Worm (Caenorhabditis elegans) whole organism, L3 larva: Measurements from ENCODE around the gene T20B3.1.
A peak's percentile ranks its signal among the peaks of the same experiment; 100 is the strongest.

ENCODE experiments used
- R02D3.7 ChIP-seq: fragments of 150-350 bp; optimal IDR thresholded peaks from 2 replicates; lab custom pipeline; 2014; ENCODE audit warnings: missing biosample characterization, missing genetic modification characterization
- ZK546.5 ChIP-seq: sonication (generic microtip); optimal IDR thresholded peaks from 2 replicates; lab custom pipeline; 2017; ENCODE audit warnings: missing biosample characterization, missing genetic modification characterization
- aly-2 ChIP-seq: fragments of 150-350 bp; optimal IDR thresholded peaks from 2 replicates; lab custom pipeline; 2014; ENCODE audit warnings: missing biosample characterization, missing genetic modification characterization
- ama-1 ChIP-seq: fragments of 150-350 bp; optimal IDR thresholded peaks from 2 replicates; lab custom pipeline; 2018
- ceh-16 ChIP-seq: sonication (generic microtip); optimal IDR thresholded peaks from 2 replicates; lab custom pipeline; 2017; ENCODE audit warnings: missing biosample characterization, missing genetic modification characterization
- ceh-28 ChIP-seq: fragments of 150-350 bp; optimal IDR thresholded peaks from 2 replicates; lab custom pipeline; 2014; ENCODE audit warnings: missing biosample characterization, missing genetic modification reagents, missing genetic modification characterization
- ceh-9 ChIP-seq: sonication (generic microtip); optimal IDR thresholded peaks from 2 replicates; lab custom pipeline; 2018; ENCODE audit warnings: missing biosample characterization, missing genetic modification characterization
- daf-12 ChIP-seq: fragments of 150-350 bp; optimal IDR thresholded peaks from 2 replicates; lab custom pipeline; 2014; ENCODE audit warnings: missing biosample characterization, missing genetic modification reagents, missing genetic modification characterization
- egl-27 ChIP-seq: sonication (generic microtip); optimal IDR thresholded peaks from 4 replicates; lab custom pipeline; 2017; ENCODE audit warnings: missing biosample characterization, missing genetic modification reagents, missing genetic modification characterization
- elt-2 ChIP-seq: sonication (generic microtip); optimal IDR thresholded peaks from 2 replicates; lab custom pipeline; 2016; ENCODE audit warnings: missing genetic modification reagents, mild to moderate bottlenecking, missing genetic modification characterization, missing compliant biosample characterization
- elt-3 ChIP-seq, 3 experiments: fragments of 150-350 bp in 1 of 3; sonication (generic microtip) in 2 of 3; optimal IDR thresholded peaks; 2 replicates in 2 of 3; 4 replicates in 1 of 3; lab custom pipeline; 2014 to 2017; ENCODE audit warnings: missing biosample characterization in 3 of 3, missing genetic modification characterization in 3 of 3
- eor-1 ChIP-seq, 2 experiments: fragments of 150-350 bp; optimal IDR thresholded peaks; 2 replicates each; lab custom pipeline; 2014 to 2018; ENCODE audit warnings: missing biosample characterization in 2 of 2, missing genetic modification characterization in 2 of 2
- fos-1 ChIP-seq: fragments of 150-350 bp; optimal IDR thresholded peaks from 2 replicates; lab custom pipeline; 2014; ENCODE audit warnings: missing biosample characterization, missing genetic modification characterization
- hmg-11 ChIP-seq: sonication (generic microtip); optimal IDR thresholded peaks from 2 replicates; lab custom pipeline; 2016; ENCODE audit warnings: missing genetic modification characterization, missing compliant biosample characterization
- jun-1 ChIP-seq: fragments of 150-350 bp; optimal IDR thresholded peaks from 2 replicates; lab custom pipeline; 2014; ENCODE audit warnings: missing biosample characterization, missing genetic modification reagents, missing genetic modification characterization
- lin-39 ChIP-seq: fragments of 150-350 bp; optimal IDR thresholded peaks from 2 replicates; lab custom pipeline; 2018; ENCODE audit warnings: missing biosample characterization, missing genetic modification reagents, missing genetic modification characterization
- mml-1 ChIP-seq: fragments of 150-350 bp; sonication (generic microtip); optimal IDR thresholded peaks from 3 replicates; lab custom pipeline; 2014; ENCODE audit warnings: missing biosample characterization, missing genetic modification characterization
- nfya-1 ChIP-seq: sonication (generic microtip); optimal IDR thresholded peaks from 2 replicates; lab custom pipeline; 2017; ENCODE audit warnings: missing genetic modification characterization, mild to moderate bottlenecking, missing compliant biosample characterization, antibody characterized with exemption, moderate library complexity; ENCODE audit not compliant: insufficient read depth
- nhr-11 ChIP-seq: fragments of 150-350 bp; optimal IDR thresholded peaks from 2 replicates; lab custom pipeline; 2014; ENCODE audit warnings: missing biosample characterization, missing genetic modification characterization
- nhr-237 ChIP-seq: fragments of 150-350 bp; optimal IDR thresholded peaks from 2 replicates; lab custom pipeline; 2014; ENCODE audit warnings: missing biosample characterization, missing genetic modification characterization
- nhr-25 ChIP-seq: sonication (generic microtip); optimal IDR thresholded peaks from 2 replicates; lab custom pipeline; 2017; ENCODE audit warnings: missing biosample characterization, missing genetic modification characterization
- nhr-28 ChIP-seq: fragments of 150-350 bp; optimal IDR thresholded peaks from 2 replicates; lab custom pipeline; 2014; ENCODE audit warnings: missing biosample characterization, missing genetic modification characterization
- nhr-43 ChIP-seq: sonication (generic microtip); optimal IDR thresholded peaks from 2 replicates; lab custom pipeline; 2016; ENCODE audit warnings: mild to moderate bottlenecking, missing genetic modification characterization, missing compliant biosample characterization; ENCODE audit not compliant: poor library complexity, severe bottlenecking
- nhr-76 ChIP-seq: fragments of 150-350 bp; sonication (generic microtip); optimal IDR thresholded peaks from 5 replicates; lab custom pipeline; 2014; ENCODE audit warnings: missing biosample characterization, missing genetic modification characterization
- nhr-77 ChIP-seq: fragments of 150-350 bp; optimal IDR thresholded peaks from 2 replicates; lab custom pipeline; 2014; ENCODE audit warnings: missing biosample characterization, missing genetic modification characterization
- pqm-1 ChIP-seq: fragments of 150-350 bp; optimal IDR thresholded peaks from 2 replicates; lab custom pipeline; 2017; ENCODE audit warnings: missing biosample characterization, missing genetic modification characterization, inconsistent platforms
- sea-2 ChIP-seq: fragments of 150-350 bp; sonication (generic microtip); optimal IDR thresholded peaks from 4 replicates; lab custom pipeline; 2014; ENCODE audit warnings: missing biosample characterization, missing genetic modification reagents, missing genetic modification characterization
- tbx-2 ChIP-seq: sonication (generic microtip); optimal IDR thresholded peaks from 2 replicates; lab custom pipeline; 2016; ENCODE audit warnings: mild to moderate bottlenecking, missing genetic modification characterization, missing compliant biosample characterization
- unc-39 ChIP-seq: sonication (generic microtip); optimal IDR thresholded peaks from 4 replicates; lab custom pipeline; 2017; ENCODE audit warnings: missing biosample characterization, missing genetic modification characterization
- unc-62 ChIP-seq: fragments of 150-350 bp; sonication (generic microtip); optimal IDR thresholded peaks from 4 replicates; lab custom pipeline; 2014; ENCODE audit warnings: missing biosample characterization, missing genetic modification reagents, missing genetic modification characterization
- ztf-4 ChIP-seq: fragments of 150-350 bp; optimal IDR thresholded peaks from 2 replicates; lab custom pipeline; 2014; ENCODE audit warnings: missing biosample characterization, missing genetic modification characterization

T20B3.1 gene

ce11 chrV:16840283-16840682 is 24.9 kb downstream of the T20B3.1 start:
- TF ChIP-seq elt-2 (tag; lab: Kevin White, UChicago) = peak; percentile 90
- peak; percentile 66 for TF ChIP-seq jun-1 (tag; lab: Kevin White, UChicago)
- TF ChIP-seq pqm-1 = peak; percentile 64
- TF ChIP-seq eor-1 (tag; optimal IDR thresholded peaks at IDR 0.05; lab: Kevin White, UChicago) = no peak

ce11 chrV:16840961-16841360 is 25.6 kb downstream of the T20B3.1 start, which contains the start of gene clec-40:
Gene clec-40 (minus strand): TSS chrV:16841061.
- TF ChIP-seq lin-39 (tag; lab: Kevin White, UChicago) (no peak), nhr-11 (tag; lab: Kevin White, UChicago) (no peak)

ce11 chrV:16842941-16843340 is 27.6 kb downstream of the T20B3.1 start, which contains the start of gene clec-25:
Gene clec-25 (plus strand): TSS chrV:16843241.
- TF ChIP-seq nhr-237 (tag; lab: Kevin White, UChicago) = no peak
- no peak for TF ChIP-seq unc-62
- TF ChIP-seq nfya-1 (tag; lab: Kevin White, UChicago) = no peak
- TF ChIP-seq nhr-25 = no peak

DNA sequence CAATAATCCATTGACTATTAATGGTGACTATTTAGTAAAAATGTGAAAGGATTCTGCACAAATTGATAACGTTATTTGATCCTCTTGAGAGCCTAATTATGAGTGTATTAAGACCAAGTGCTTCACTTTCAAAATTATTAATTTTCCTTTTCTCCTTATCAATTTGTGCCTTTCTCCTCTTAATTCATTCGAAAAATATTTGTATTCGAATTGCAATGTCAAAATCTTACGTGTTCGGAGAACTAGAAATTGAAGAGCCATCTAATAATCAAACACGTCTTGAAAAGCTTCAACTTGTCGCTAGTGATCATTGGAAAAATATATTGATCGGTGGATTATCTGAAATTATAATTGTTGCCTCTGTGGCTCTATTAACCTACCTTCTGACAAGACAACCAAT is 33.1 kb downstream of the T20B3.1 start, which contains the start of the genes clec-36 and clec-26:
Gene clec-36 (minus strand): TSS at position 101 of the 400 bp plus-strand sequence.
Gene clec-26 (plus strand): TSS at position 114 of the 400 bp plus-strand sequence.
- TF ChIP-seq nhr-77 (tag; lab: Kevin White, UChicago) (no peak), nhr-237 (tag; lab: Kevin White, UChicago) (no peak), nhr-76 (tag; lab: Kevin White, UChicago) (no peak), ceh-16 (tag; lab: Kevin White, UChicago) (no peak), elt-2 (tag; lab: Kevin White, UChicago) (peak; percentile 27), tbx-2 (no peak), R02D3.7 (tag; lab: Kevin White, UChicago) (no peak), nhr-28 (tag; lab: Kevin White, UChicago) (no peak), hmg-11 (tag; lab: Kevin White, UChicago) (no peak)

- TF ChIP-seq ama-1 = no peak
- TF ChIP-seq nhr-28 (tag; lab: Kevin White, UChicago) = no peak
- TF ChIP-seq nhr-43 (tag; lab: Kevin White, UChicago) = no peak
- TF ChIP-seq unc-39 (tag; lab: Kevin White, UChicago) = no peak
- TF ChIP-seq aly-2 (tag; lab: Kevin White, UChicago) = no peak
- no peak for TF ChIP-seq ceh-9
- TF ChIP-seq ceh-28 (tag; lab: Kevin White, UChicago) = no peak
Measured at ce11 chrV:16852002-16852401, 36.6 kb downstream of the T20B3.1 start, which contains the start of gene clec-37. Gene clec-37 (minus strand): TSS chrV:16852102.

- TF ChIP-seq ceh-28 (tag; lab: Kevin White, UChicago) = no peak
- TF ChIP-seq, all 47 proteins: peak for 0
Measured at ce11 chrV:16853956-16854683, 38.8 kb downstream of the T20B3.1 start, which contains the start of the genes clec-35 and clec-27. Gene clec-35 (minus strand): TSS chrV:16854056. Gene clec-27 (plus strand): TSS chrV:16854633.

- TF ChIP-seq egl-27 (no peak), nfya-1 (tag; lab: Kevin White, UChicago) (no peak), ceh-16 (tag; lab: Kevin White, UChicago) (no peak), fos-1 (no peak), pqm-1 (no peak), nhr-76 (tag; lab: Kevin White, UChicago) (no peak), nhr-43 (tag; lab: Kevin White, UChicago) (no peak), elt-2 (tag; lab: Kevin White, UChicago) (no peak), ama-1 (no peak), sea-2 (GFP tag; lab: Kevin White, UChicago) (no peak), R02D3.7 (tag; lab: Kevin White, UChicago) (no peak), daf-12 (tag; lab: Kevin White, UChicago) (no peak), mml-1 (tag; lab: Kevin White, UChicago) (no peak), ZK546.5 (tag; lab: Kevin White, UChicago) (no peak), ceh-28 (tag; lab: Kevin White, UChicago) (no peak), elt-3 (tag; optimal IDR thresholded peaks at IDR 0.05; lab: Kevin White, UChicago) (no peak), ztf-4 (tag; lab: Kevin White, UChicago) (no peak), ceh-9 (no peak)
Measured at ce11 chrV:16857977-16858479, 42.7 kb downstream of the T20B3.1 start, which contains the start of the genes clec-31 and clec-22. Gene clec-31 (minus strand): TSS chrV:16858077. Gene clec-22 (plus strand): TSS chrV:16858429.
